Worm (Caenorhabditis elegans) whole organism, midembryonic: ENCODE data around the gene Y27F2A.8.
"Not testable (repeated sequence)": the region's sequence is repeated elsewhere in the genome, so short reads cannot be mapped to it uniquely, and the experiment has no call there.

Experiments used
- med-1 ChIP-seq: sonication (generic microtip); optimal IDR thresholded peaks from 2 replicates; lab custom pipeline; 2017; ENCODE audit warnings: missing genetic modification characterization, mild to moderate bottlenecking, missing compliant biosample characterization, antibody characterized with exemption, missing genetic modification reagents; ENCODE audit not compliant: insufficient read depth
- ref-1 ChIP-seq: fragments of 200-800 bp; sonication (Bioruptor generic); conservative IDR thresholded peaks from 2 replicates; pipeline ENCODE4 v1.3.6; 2022; ENCODE audit warnings: missing genetic modification reagents, missing genetic modification characterization, missing compliant biosample characterization

DNA sequence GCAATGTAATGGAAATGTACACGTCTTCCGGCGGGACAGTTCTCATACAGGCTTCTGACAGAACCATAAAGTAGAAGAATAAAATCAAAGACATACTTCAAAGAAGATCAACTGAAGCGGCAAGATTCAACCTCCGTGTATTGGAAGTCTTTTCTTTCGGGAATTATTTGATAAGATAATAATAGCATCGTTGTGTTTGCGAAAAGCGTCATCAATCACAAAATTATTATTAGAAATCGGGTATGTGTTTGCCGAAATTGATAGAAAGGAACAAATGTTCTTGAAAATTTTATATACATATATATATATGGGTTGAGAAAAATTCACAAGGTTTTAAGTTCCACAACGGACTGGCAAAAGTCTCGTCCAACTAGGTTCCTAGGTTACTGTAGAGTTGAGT is 8.0 kb downstream of the Y27F2A.8 start, which contains the start of gene Y27F2A.9:
- TF ChIP-seq ref-1 (GFP tag; lab: Robert Waterston, UW); med-1 (GFP tag; lab: Kevin White, UChicago): not testable (repeated sequence)
